Fruit fly (Drosophila melanogaster): ENCODE results near the gene CG32266.

The CG32266 gene

DNA sequence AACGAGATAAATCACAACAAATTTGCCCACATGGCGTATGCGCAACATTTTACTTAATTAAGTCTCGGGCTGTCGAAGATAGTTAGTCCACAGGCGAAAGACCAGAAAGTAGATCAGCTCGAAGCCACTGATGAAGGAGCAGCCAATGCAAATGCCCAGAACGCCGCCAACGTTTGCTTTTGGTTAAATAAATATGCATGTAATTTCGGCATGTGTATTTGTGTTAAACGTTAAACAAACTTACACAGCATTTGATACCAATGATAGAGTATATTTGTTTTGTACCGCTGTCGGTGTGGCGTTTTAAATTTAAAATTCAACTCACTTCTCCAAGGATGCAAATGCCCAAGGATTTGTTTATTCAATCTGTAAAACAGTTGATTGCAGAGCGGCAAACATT is 37.0 kb upstream of the CG32266 start (continued):
- TF ChIP-seq pho (GFP tag; optimal IDR thresholded peaks at IDR 0.05) (no peak), CG11696 (GFP tag; IDR thresholded peaks at IDR 0.05) (0 out of 2 replicates have a peak, but pooled peaks have one; percentile 10), CG10565 (GFP tag; optimal IDR thresholded peaks at IDR 0.05) (no peak), Ada2b (GFP tag; IDR thresholded peaks at IDR 0.05) (no peak), CG30431 (GFP tag; optimal IDR thresholded peaks at IDR 0.05) (no peak), Hmr (GFP tag; optimal IDR thresholded peaks at IDR 0.05) (peak; percentile 5), CG17328 (GFP tag; IDR thresholded peaks at IDR 0.05) (no peak), slou (GFP tag; optimal IDR thresholded peaks at IDR 0.05) (no peak), pb (GFP tag; optimal IDR thresholded peaks at IDR 0.05) (no peak), Fer3 (tag; optimal IDR thresholded peaks at IDR 0.05) (peak; percentile 12), CG6683 (GFP tag; optimal IDR thresholded peaks at IDR 0.05) (no peak), CG15514 (GFP tag; optimal IDR thresholded peaks at IDR 0.05) (peak; percentile 43), CG12155 (GFP tag; optimal IDR thresholded peaks at IDR 0.05) (no peak), Dek (tag; optimal IDR thresholded peaks at IDR 0.05) (no peak), psq (GFP tag; optimal IDR thresholded peaks at IDR 0.05) (no peak), trh (GFP tag; optimal IDR thresholded peaks at IDR 0.05) (no peak), CG14667 (GFP tag; IDR thresholded peaks at IDR 0.05) (no peak), CG12236 (GFP tag; optimal IDR thresholded peaks at IDR 0.05) (no peak), Rfx (GFP tag; IDR thresholded peaks at IDR 0.05) (peak; percentile 16; the same call in 1 of the 2 replicates), CG43689 (GFP tag; IDR thresholded peaks at IDR 0.05) (peak; percentile 20; the same call in 1 of the 2 replicates), p53 (GFP tag; optimal IDR thresholded peaks at IDR 0.05) (no peak), CG4820 (GFP tag; optimal IDR thresholded peaks at IDR 0.05) (no peak), CG10209 (GFP tag; optimal IDR thresholded peaks at IDR 0.05) (no peak), so (GFP tag; IDR thresholded peaks at IDR 0.05) (peak; percentile 46; the same call in 2 of the 3 replicates), CG13287 (GFP tag; IDR thresholded peaks at IDR 0.05; ENCODE audit: partially characterized antibody) (no peak), Xrp1 (GFP tag; IDR thresholded peaks at IDR 0.05) (no peak), CG9437 (GFP tag; optimal IDR thresholded peaks at IDR 0.05) (no peak), Hr3 (GFP tag; optimal IDR thresholded peaks at IDR 0.05) (no peak), PHDP (tag; optimal IDR thresholded peaks at IDR 0.05) (no peak), E2f1 (GFP tag; IDR thresholded peaks at IDR 0.05) (peak; percentile 12; the same call in 1 of the 2 replicates), peb (GFP tag; IDR thresholded peaks at IDR 0.05) (no peak), nau (GFP tag; optimal IDR thresholded peaks at IDR 0.05) (peak; percentile 18), nerfin-2 (GFP tag; IDR thresholded peaks at IDR 0.05; ENCODE audit: partially characterized antibody) (no peak), yki (optimal IDR thresholded peaks at IDR 0.05) (no peak), Bdp1 (GFP tag; optimal IDR thresholded peaks at IDR 0.05) (no peak), unc-4 (GFP tag; IDR thresholded peaks at IDR 0.05; ENCODE audit: partially characterized antibody) (no peak), crc (GFP tag; optimal IDR thresholded peaks at IDR 0.05) (no peak), abd-A (tag; optimal IDR thresholded peaks at IDR 0.05) (no peak), Med (GFP tag) (peak; percentile 62), CG17385 (GFP tag; optimal IDR thresholded peaks at IDR 0.05) (peak; percentile 8), ci (GFP tag; IDR thresholded peaks at IDR 0.05) (peak; percentile 68; the same call in 2 of the 3 replicates), CG2678 (tag; optimal IDR thresholded peaks at IDR 0.05) (peak; percentile 32), CG13894 (tag; optimal IDR thresholded peaks at IDR 0.05) (no peak), Neu2 (GFP tag; optimal IDR thresholded peaks at IDR 0.05; ENCODE audit: borderline replicate concordance) (no peak), gcm2 (GFP tag; optimal IDR thresholded peaks at IDR 0.05) (no peak), Lpt (GFP tag; optimal IDR thresholded peaks at IDR 0.05) (no peak), usp (GFP tag; optimal IDR thresholded peaks at IDR 0.05) (no peak), ewg (GFP tag; optimal IDR thresholded peaks at IDR 0.05) (no peak)

Measured in whole organism, embryonic.